Worm (Caenorhabditis elegans): ENCODE data around the gene Y97E10AR.3.

DNA sequence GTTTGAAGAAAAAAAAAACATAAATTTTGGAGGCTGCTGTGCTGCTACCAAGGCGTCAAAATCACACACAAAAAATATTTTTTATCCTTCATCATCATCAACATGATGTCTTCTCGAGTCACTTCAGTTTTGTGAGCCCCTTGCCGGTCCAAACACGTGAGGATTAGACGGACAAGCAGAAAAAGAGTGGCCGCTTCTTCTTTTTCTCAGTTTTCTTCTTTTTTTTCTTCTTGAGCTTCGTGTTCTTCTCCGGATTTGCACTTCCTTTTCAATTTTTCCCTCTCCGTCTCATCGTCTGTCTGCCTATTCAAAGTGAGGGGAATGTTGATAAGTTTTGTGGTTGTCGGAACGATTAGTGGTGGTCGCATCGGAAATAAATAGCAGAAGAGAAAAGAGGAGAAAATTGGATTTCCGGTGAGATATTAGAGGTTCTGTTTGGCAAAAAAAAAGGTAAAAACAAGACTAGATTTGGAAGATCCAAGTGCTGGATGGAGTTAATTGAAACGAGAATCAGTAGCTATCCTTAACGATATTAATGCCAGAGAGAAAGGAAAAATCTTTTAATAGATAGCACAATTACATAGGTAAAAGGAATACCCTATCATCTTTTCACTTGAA is 26.8 kb downstream of the Y97E10AR.3 start:
- TF ChIP-seq hlh-6 (tag; optimal IDR thresholded peaks at IDR 0.05) (no peak), tbx-2 (tag; optimal IDR thresholded peaks at IDR 0.05) (no peak), ama-1 (optimal IDR thresholded peaks at IDR 0.05) (no peak), sox-2 (GFP tag; IDR thresholded peaks at IDR 0.05) (no peak), hlh-30 (tag; optimal IDR thresholded peaks at IDR 0.05; ENCODE audit: insufficient read depth) (no peak), elt-2 (tag; optimal IDR thresholded peaks at IDR 0.05) (no peak), elt-4 (tag; optimal IDR thresholded peaks at IDR 0.05) (no peak), madf-2 (tag; optimal IDR thresholded peaks at IDR 0.05) (no peak)
